Fruit fly (Drosophila melanogaster) whole organism, embryonic: Measurements from ENCODE around the gene CG10570.

Experiments
- CG10979 ChIP-seq: fragments of 200-800 bp; sonication (Bioruptor generic); optimal IDR thresholded peaks from 2 replicates; lab custom pipeline; 2018; ENCODE audit warnings: missing biosample characterization, mild to moderate bottlenecking, missing genetic modification characterization, moderate library complexity
- CG13894 ChIP-seq: fragments of 200-800 bp; sonication (Bioruptor generic); optimal IDR thresholded peaks from 3 replicates; lab custom pipeline; 2018; ENCODE audit warnings: missing biosample characterization, mild to moderate bottlenecking, missing genetic modification characterization, moderate library complexity
- CG14860 ChIP-seq: fragments of 200-800 bp; sonication (Bioruptor generic); IDR thresholded peaks from 3 replicates; pipeline ENCODE4 v1.3.6; 2022; ENCODE audit warnings: missing biosample characterization, missing genetic modification characterization; ENCODE audit not compliant: partially characterized antibody
- CG15514 ChIP-seq: fragments of 200-800 bp; sonication (Bioruptor generic); optimal IDR thresholded peaks from 3 replicates; lab custom pipeline; 2017; ENCODE audit warnings: missing biosample characterization, missing genetic modification characterization, mild to moderate bottlenecking, moderate library complexity, missing genetic modification reagents
- CG16779 ChIP-seq: fragments of 200-800 bp; sonication (Bioruptor generic); IDR thresholded peaks from 2 replicates; pipeline ENCODE4 v1.3.6; 2022; ENCODE audit warnings: missing biosample characterization, missing genetic modification characterization
- CG18599 ChIP-seq: fragments of 200-800 bp; sonication (Bioruptor generic); optimal IDR thresholded peaks from 3 replicates; lab custom pipeline; 2017; ENCODE audit warnings: missing biosample characterization, missing genetic modification characterization, mild to moderate bottlenecking, moderate library complexity, missing genetic modification reagents
- CG32532 ChIP-seq: fragments of 200-800 bp; sonication (Bioruptor generic); IDR thresholded peaks from 2 replicates; pipeline ENCODE4 v1.3.6; 2022; ENCODE audit warnings: missing biosample characterization, missing genetic modification characterization
- CG34376 ChIP-seq: fragments of 200-800 bp; sonication (Bioruptor generic); optimal IDR thresholded peaks from 2 replicates; lab custom pipeline; 2018; ENCODE audit warnings: missing biosample characterization, mild to moderate bottlenecking, missing genetic modification characterization
- CG34422 ChIP-seq: fragments of 200-800 bp; sonication (Bioruptor generic); IDR thresholded peaks from 3 replicates; pipeline ENCODE4 v1.3.6; 2022; ENCODE audit warnings: missing biosample characterization, missing genetic modification characterization
- CG7357 ChIP-seq: fragments of 200-800 bp; sonication (Bioruptor generic); IDR thresholded peaks from 3 replicates; pipeline ENCODE4 v1.3.6; 2022; ENCODE audit warnings: missing biosample characterization, missing genetic modification characterization
- CG8089 ChIP-seq: fragments of 200-800 bp; sonication (Bioruptor generic); optimal IDR thresholded peaks from 3 replicates; lab custom pipeline; 2016; ENCODE audit warnings: missing biosample characterization, missing genetic modification characterization
- CG8290 ChIP-seq, 3 experiments: fragments of 200-800 bp; sonication (Bioruptor generic); optimal IDR thresholded peaks; 2 replicates each; lab custom pipeline; 2016 to 2019; ENCODE audit warnings: missing biosample characterization in 3 of 3, missing genetic modification characterization in 3 of 3, mild to moderate bottlenecking in 2 of 3, moderate library complexity in 1 of 3
- CG9797 ChIP-seq: fragments of 200-800 bp; sonication (Bioruptor generic); optimal IDR thresholded peaks from 3 replicates; lab custom pipeline; 2018; ENCODE audit warnings: missing biosample characterization, mild to moderate bottlenecking, missing genetic modification characterization
- CG9817 ChIP-seq: fragments of 200-800 bp; sonication (Bioruptor generic); optimal IDR thresholded peaks from 2 replicates; lab custom pipeline; 2018; ENCODE audit warnings: missing biosample characterization, mild to moderate bottlenecking, missing genetic modification characterization, moderate library complexity
- Deaf1 ChIP-seq: fragments of 200-800 bp; optimal IDR thresholded peaks from 3 replicates; lab custom pipeline; 2019; ENCODE audit warnings: missing biosample characterization, mild to moderate bottlenecking, missing genetic modification characterization, moderate library complexity
- Doc3 ChIP-seq: fragments of 200-800 bp; sonication (Bioruptor generic); IDR thresholded peaks from 3 replicates; pipeline ENCODE4 v1.3.6; 2022; ENCODE audit warnings: missing biosample characterization, missing genetic modification characterization; ENCODE audit not compliant: partially characterized antibody
- Ets65A ChIP-seq: fragments of 200-800 bp; sonication (Bioruptor generic); peaks from one replicate; lab custom pipeline; 2016; ENCODE audit warnings: missing biosample characterization, missing genetic modification characterization
- Ets97D ChIP-seq: fragments of 200-800 bp; sonication (Bioruptor generic); optimal IDR thresholded peaks from 3 replicates; lab custom pipeline; 2016; ENCODE audit warnings: missing biosample characterization, missing genetic modification characterization
- HLH4C ChIP-seq: fragments of 200-800 bp; sonication (Bioruptor generic); IDR thresholded peaks from 3 replicates; pipeline ENCODE4 v1.3.6; 2022; ENCODE audit warnings: missing biosample characterization, missing genetic modification characterization; ENCODE audit not compliant: partially characterized antibody
- MBD-R2 ChIP-seq: fragments of 200-800 bp; sonication (Bioruptor generic); IDR thresholded peaks from 2 replicates; pipeline ENCODE4 v1.3.6; 2022; ENCODE audit warnings: missing biosample characterization, missing genetic modification characterization
- Mes4 ChIP-seq: fragments of 200-800 bp; sonication (Bioruptor generic); optimal IDR thresholded peaks from 2 replicates; lab custom pipeline; 2016; ENCODE audit warnings: missing biosample characterization, missing genetic modification characterization
- NC2β ChIP-seq: fragments of 200-800 bp; sonication (Bioruptor generic); optimal IDR thresholded peaks from 2 replicates; lab custom pipeline; 2016; ENCODE audit warnings: missing biosample characterization, missing genetic modification characterization
- Rfx ChIP-seq: fragments of 200-800 bp; sonication (Bioruptor generic); IDR thresholded peaks from 2 replicates; pipeline ENCODE4 v1.3.6; 2022; ENCODE audit warnings: missing biosample characterization, missing genetic modification characterization
- Sry-β ChIP-seq: fragments of 200-800 bp; sonication (Bioruptor generic); optimal IDR thresholded peaks from 2 replicates; lab custom pipeline; 2018; ENCODE audit warnings: missing biosample characterization, mild to moderate bottlenecking, missing genetic modification characterization, moderate library complexity
- Trl ChIP-seq, 3 experiments: fragments of >200 bp in 2 of 3; fragments of 200-800 bp in 1 of 3; sonication (Bioruptor generic) in 1 of 3; optimal IDR thresholded peaks; 2 replicates in 1 of 3; 3 replicates in 2 of 3; lab custom pipeline; 2016 to 2017; ENCODE audit warnings: missing biosample characterization in 1 of 3, missing genetic modification characterization in 1 of 3
- ac ChIP-seq: fragments of 200-800 bp; sonication (Bioruptor generic); optimal IDR thresholded peaks from 3 replicates; lab custom pipeline; 2017; ENCODE audit warnings: missing biosample characterization, mild to moderate bottlenecking, missing genetic modification characterization
- az2 ChIP-seq: fragments of 200-800 bp; sonication (Bioruptor generic); optimal IDR thresholded peaks from 3 replicates; lab custom pipeline; 2016; ENCODE audit warnings: missing biosample characterization, missing genetic modification characterization
- cg ChIP-seq: fragments of 200-800 bp; sonication (Bioruptor generic); optimal IDR thresholded peaks from 3 replicates; lab custom pipeline; 2019; ENCODE audit warnings: missing biosample characterization, mild to moderate bottlenecking, missing genetic modification characterization, moderate library complexity
- chinmo ChIP-seq: fragments of 200-800 bp; sonication (Bioruptor generic); IDR thresholded peaks from 4 replicates; pipeline ENCODE4 v1.3.6; 2022; ENCODE audit warnings: missing biosample characterization, missing genetic modification characterization; ENCODE audit not compliant: partially characterized antibody
- crol ChIP-seq: fragments of 200-800 bp; sonication (Bioruptor generic); IDR thresholded peaks from 2 replicates; pipeline ENCODE4 v1.3.6; 2022; ENCODE audit warnings: missing biosample characterization, missing genetic modification characterization
- cwo ChIP-seq: fragments of 200-800 bp; sonication (Bioruptor generic); optimal IDR thresholded peaks from 3 replicates; lab custom pipeline; 2017; ENCODE audit warnings: missing biosample characterization, missing genetic modification characterization, mild to moderate bottlenecking, moderate library complexity, missing genetic modification reagents
- danr ChIP-seq: fragments of 200-800 bp; sonication (Bioruptor generic); IDR thresholded peaks from 2 replicates; pipeline ENCODE4 v1.3.6; 2022; ENCODE audit warnings: missing biosample characterization, missing genetic modification characterization
- ewg ChIP-seq: fragments of 200-800 bp; sonication (Bioruptor generic); optimal IDR thresholded peaks from 3 replicates; lab custom pipeline; 2017; ENCODE audit warnings: mild to moderate bottlenecking, missing biosample characterization, missing genetic modification reagents, missing genetic modification characterization
- exex ChIP-seq: fragments of 200-800 bp; sonication (Bioruptor generic); optimal IDR thresholded peaks from 4 replicates; lab custom pipeline; 2018; ENCODE audit warnings: missing biosample characterization, mild to moderate bottlenecking, missing genetic modification characterization, moderate library complexity
- her ChIP-seq: fragments of 200-800 bp; sonication (Bioruptor generic); optimal IDR thresholded peaks from 2 replicates; lab custom pipeline; 2016; ENCODE audit warnings: missing biosample characterization, missing genetic modification characterization
- kay ChIP-seq: fragments of 200-800 bp; sonication (Bioruptor generic); optimal IDR thresholded peaks from 2 replicates; lab custom pipeline; 2016; ENCODE audit warnings: missing biosample characterization, missing genetic modification characterization
- nerfin-1 ChIP-seq: fragments of 200-800 bp; sonication (Bioruptor generic); optimal IDR thresholded peaks from 3 replicates; lab custom pipeline; 2019; ENCODE audit warnings: missing biosample characterization, mild to moderate bottlenecking, missing genetic modification characterization, moderate library complexity
- scrt ChIP-seq: fragments of 200-800 bp; sonication (Bioruptor generic); optimal IDR thresholded peaks from 2 replicates; lab custom pipeline; 2018; ENCODE audit warnings: missing biosample characterization, mild to moderate bottlenecking, missing genetic modification characterization, moderate library complexity
- sim ChIP-seq: fragments of 200-800 bp; sonication (Bioruptor generic); IDR thresholded peaks from 2 replicates; pipeline ENCODE4 v1.3.6; 2022; ENCODE audit warnings: missing biosample characterization, missing genetic modification characterization
- slbo ChIP-seq: fragments of 200-800 bp; sonication (Bioruptor generic); IDR thresholded peaks from 2 replicates; pipeline ENCODE4 v1.3.6; 2022; ENCODE audit warnings: missing biosample characterization, missing genetic modification characterization
- toy ChIP-seq: fragments of 200-800 bp; sonication (Bioruptor generic); IDR thresholded peaks from 2 replicates; pipeline ENCODE4 v1.3.6; 2022; ENCODE audit warnings: missing biosample characterization, missing genetic modification characterization
- vfl ChIP-seq: fragments of 200-800 bp; sonication (Bioruptor generic); optimal IDR thresholded peaks from 2 replicates; lab custom pipeline; 2016; ENCODE audit warnings: missing biosample characterization, missing genetic modification characterization
- yki ChIP-seq: fragments of >200 bp; optimal IDR thresholded peaks from 3 replicates; lab custom pipeline; 2018

Gene CG10570

DNA sequence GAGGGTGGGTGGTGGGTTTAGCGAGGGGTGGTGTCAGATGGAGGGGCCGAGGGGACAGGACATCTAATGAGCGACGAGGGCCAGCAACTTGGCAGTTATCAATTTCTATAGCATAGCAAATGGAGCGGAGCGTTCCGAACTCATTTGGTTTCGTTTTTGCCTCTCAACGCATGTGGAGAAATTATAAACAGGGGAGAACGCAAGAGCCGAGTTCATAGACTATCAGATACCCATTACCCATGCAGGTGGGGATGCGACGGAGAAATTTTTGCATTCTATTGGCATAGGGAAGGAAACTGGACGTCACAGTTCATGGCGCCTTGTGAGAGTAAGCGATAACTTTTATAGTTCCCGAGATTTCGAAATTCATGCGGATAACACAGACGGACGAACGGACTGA is 41.2 kb upstream of the CG10570 start:
- TF ChIP-seq NC2β (GFP tag; lab: Kevin White, UChicago) = no peak
- TF ChIP-seq CG32532 = 0 out of 2 replicates have a peak, but pooled peaks have one; percentile 24
- peak; percentile 61 for TF ChIP-seq HLH4C (GFP tag; lab: Robert Waterston, UW)
- TF ChIP-seq Rfx (GFP tag; lab: Robert Waterston, UW) = no peak
- TF ChIP-seq CG14860 (GFP tag; lab: Robert Waterston, UW) = peak; percentile 53; the same call in 1 of the 3 replicates

DNA sequence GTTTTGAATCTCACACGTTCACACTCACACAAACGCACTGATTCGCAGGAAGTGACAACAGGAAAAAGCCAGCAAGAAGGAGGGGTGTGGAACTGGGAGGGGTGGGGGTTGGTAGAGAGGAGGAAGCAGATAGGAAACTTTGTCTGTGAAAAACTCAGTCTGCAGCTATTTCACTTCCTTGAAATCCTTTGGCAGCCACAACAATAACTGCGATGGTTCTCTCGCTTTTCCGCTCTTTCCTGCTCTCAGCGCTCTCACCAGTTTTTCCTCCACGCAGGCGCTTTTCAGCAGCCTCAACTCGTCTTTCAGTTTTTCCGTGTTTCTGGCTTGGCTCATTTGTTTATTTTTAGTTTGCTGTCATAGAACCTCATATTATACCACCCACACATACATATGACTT is 35.8 kb upstream of the CG10570 start:
- TF ChIP-seq chinmo (0 out of 4 replicates have a peak, but pooled peaks have one; percentile 10), CG8089 (GFP tag; lab: Kevin White, UChicago) (no peak), Sry-β (no peak), ewg (GFP tag; lab: Kevin White, UChicago) (peak; percentile 71), NC2β (GFP tag; lab: Kevin White, UChicago) (no peak), cwo (GFP tag; lab: Kevin White, UChicago) (no peak), exex (tag; lab: Kevin White, UChicago) (no peak), crol (peak; percentile 45; the same call in 1 of the 2 replicates), slbo (GFP tag; lab: Robert Waterston, UW) (no peak), CG15514 (GFP tag; lab: Kevin White, UChicago) (peak; percentile 93), nerfin-1 (peak; percentile 60), CG10979 (tag; lab: Kevin White, UChicago) (no peak), Ets65A (GFP tag; lab: Kevin White, UChicago) (peak; percentile 3), Mes4 (no peak), Trl (optimal IDR thresholded peaks at IDR 0.05; lab: Kevin White, UChicago) (peak; percentile 55 to 72), Trl (GFP tag; optimal IDR thresholded peaks at IDR 0.05; lab: Kevin White, UChicago) (no peak), her (GFP tag; lab: Kevin White, UChicago) (no peak), CG13894 (tag; lab: Kevin White, UChicago) (peak; percentile 32), CG9817 (tag; lab: Kevin White, UChicago) (no peak)
- TF ChIP-seq, all 482 proteins: peak for 8

DNA sequence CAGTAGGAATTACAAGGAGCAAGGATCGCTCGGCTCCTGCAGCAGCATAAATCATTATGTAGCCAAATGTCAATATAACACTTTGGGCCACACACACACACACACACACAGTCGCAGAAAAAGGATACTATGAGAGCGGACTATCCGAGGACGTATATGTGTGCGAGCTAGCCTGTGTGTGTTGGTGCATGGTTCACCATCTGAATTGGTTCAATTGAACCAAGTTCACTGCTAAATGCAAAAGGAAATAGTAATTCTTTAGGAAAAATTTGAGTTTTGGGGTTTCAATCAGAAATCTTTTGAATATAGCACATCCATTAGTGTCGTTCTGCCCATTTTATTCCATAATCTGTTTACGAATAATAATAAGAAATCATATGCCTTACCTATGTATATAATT is 35.1 kb upstream of the CG10570 start:
- TF ChIP-seq CG15514 (GFP tag; lab: Kevin White, UChicago) (peak; percentile 94), ac (GFP tag; lab: Kevin White, UChicago) (no peak), sim (GFP tag; lab: Robert Waterston, UW) (no peak), cg (peak; percentile 42), MBD-R2 (GFP tag; lab: Robert Waterston, UW) (no peak)
- TF ChIP-seq, all 482 proteins: peak for 2

DNA sequence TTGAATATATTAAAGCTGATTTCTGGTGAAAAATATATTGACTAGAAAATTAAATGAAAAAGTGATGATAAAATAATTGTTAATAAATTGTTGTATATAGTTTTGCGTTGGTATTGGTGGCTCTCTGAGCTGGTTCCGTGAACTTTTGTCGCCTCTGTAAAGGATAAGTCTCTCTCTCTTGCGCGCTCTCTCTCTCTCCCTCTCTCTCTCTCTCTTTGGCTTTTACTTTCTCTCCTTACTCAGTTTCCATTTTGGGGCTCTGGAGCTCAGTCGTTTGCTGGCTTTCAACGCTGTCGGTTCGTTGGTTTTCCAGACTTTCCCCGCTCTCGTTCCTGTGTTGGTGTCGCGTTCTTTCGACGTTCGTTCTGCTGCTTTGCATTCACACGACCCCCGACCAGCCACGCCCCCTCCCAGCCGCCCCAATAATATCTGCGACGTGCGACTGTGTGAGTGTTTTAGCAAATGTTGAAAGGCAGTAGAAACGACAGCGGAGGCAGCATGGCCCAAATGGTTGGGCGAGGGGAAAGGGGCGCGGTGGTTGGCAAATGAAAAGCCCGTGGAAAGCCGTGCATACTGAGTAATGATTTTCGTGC is 34.0 kb upstream of the CG10570 start, which contains the start of gene CG17321:
Gene CG17321, plus strand, starts transcription at position 268 of the 593 bp plus-strand sequence.
- TF ChIP-seq vfl = no peak
- peak; percentile 22 for TF ChIP-seq yki
- no peak for TF ChIP-seq CG8290 (GFP tag; optimal IDR thresholded peaks at IDR 0.05; lab: Kevin White, UChicago)
- peak in 1 of 2 experiments; percentile 2 for TF ChIP-seq CG8290 (tag; optimal IDR thresholded peaks at IDR 0.05; lab: Kevin White, UChicago)
- peak; percentile 36 for TF ChIP-seq scrt (GFP tag; lab: Kevin White, UChicago)
- TF ChIP-seq CG18599 (GFP tag; lab: Kevin White, UChicago) = peak; percentile 36
- no peak for TF ChIP-seq Doc3 (GFP tag; lab: Robert Waterston, UW)
- peak; percentile 64; the same call in 1 of the 2 replicates for TF ChIP-seq CG16779 (GFP tag; lab: Robert Waterston, UW)
- TF ChIP-seq CG15514 (GFP tag; lab: Kevin White, UChicago) = peak; percentile 97
- 0 out of 3 replicates have a peak, but pooled peaks have one; percentile 25 for TF ChIP-seq CG7357 (GFP tag; lab: Robert Waterston, UW)
- no peak for TF ChIP-seq toy (GFP tag; lab: Robert Waterston, UW)
- TF ChIP-seq Deaf1 (tag; lab: Kevin White, UChicago) = peak; percentile 51
- no peak for TF ChIP-seq kay (GFP tag; lab: Kevin White, UChicago)
- TF ChIP-seq crol = peak; percentile 68
- peak; percentile 20; the same call in 1 of the 3 replicates for TF ChIP-seq CG34422 (GFP tag; lab: Robert Waterston, UW)
- TF ChIP-seq CG34376 (GFP tag; lab: Kevin White, UChicago) = peak; percentile 31
- TF ChIP-seq az2 (GFP tag; lab: Kevin White, UChicago) = no peak
- 0 out of 4 replicates have a peak, but pooled peaks have one; percentile 29 for TF ChIP-seq chinmo
- TF ChIP-seq Ets97D = no peak
- TF ChIP-seq CG9797 (GFP tag; lab: Kevin White, UChicago) = no peak
- TF ChIP-seq danr (GFP tag; lab: Robert Waterston, UW) = no peak
